Fruit fly (Drosophila melanogaster) whole organism, wandering third instar larva: ENCODE data around the gene CG14313.

Source experiments
- Abd-B ChIP-seq: fragments of >200 bp; optimal IDR thresholded peaks from 2 replicates; lab custom pipeline; 2017; ENCODE audit warnings: missing biosample characterization, missing genetic modification characterization
- CG32264 ChIP-seq: fragments of 200-800 bp; sonication (Bioruptor generic); optimal IDR thresholded peaks from 2 replicates; lab custom pipeline; 2016; ENCODE audit warnings: missing biosample characterization, missing genetic modification characterization
- CG9705 ChIP-seq: fragments of 200-800 bp; sonication (Bioruptor generic); optimal IDR thresholded peaks from 2 replicates; lab custom pipeline; 2018; ENCODE audit warnings: missing biosample characterization, mild to moderate bottlenecking, missing genetic modification characterization
- CrebA ChIP-seq: fragments of 200-800 bp; sonication (Bioruptor generic); optimal IDR thresholded peaks from 2 replicates; lab custom pipeline; 2016; ENCODE audit warnings: missing biosample characterization, mild to moderate bottlenecking, missing genetic modification characterization, borderline replicate concordance
- Dfd ChIP-seq: fragments of >200 bp; optimal IDR thresholded peaks from 2 replicates; lab custom pipeline; 2017; ENCODE audit warnings: missing biosample characterization, missing genetic modification characterization
- Dif ChIP-seq: fragments of 200-275, 200-300 bp; sonication (Bioruptor generic); optimal IDR thresholded peaks from 2 replicates; lab custom pipeline; 2018; ENCODE audit warnings: missing biosample characterization, missing genetic modification characterization; ENCODE audit not compliant: partially characterized antibody
- GATAd ChIP-seq: sonication (Bioruptor generic); optimal IDR thresholded peaks from 2 replicates; lab custom pipeline; 2016; ENCODE audit warnings: missing biosample characterization, missing genetic modification characterization
- HLH106 ChIP-seq: fragments of 200-800 bp; optimal IDR thresholded peaks from 3 replicates; lab custom pipeline; 2019; ENCODE audit warnings: missing biosample characterization, mild to moderate bottlenecking, missing genetic modification characterization, moderate library complexity
- Hnf4 ChIP-seq: fragments of 200-800 bp; sonication (Bioruptor generic); optimal IDR thresholded peaks from 2 replicates; lab custom pipeline; 2016; ENCODE audit warnings: missing biosample characterization, mild to moderate bottlenecking, missing genetic modification characterization
- Hr78 ChIP-seq: fragments of >200 bp; optimal IDR thresholded peaks from 2 replicates; lab custom pipeline; 2017; ENCODE audit warnings: missing biosample characterization, missing genetic modification characterization
- Hr83 ChIP-seq: fragments of 200-300 bp; sonication (Bioruptor generic); optimal IDR thresholded peaks from 2 replicates; lab custom pipeline; 2016; ENCODE audit warnings: missing biosample characterization, mild to moderate bottlenecking, missing genetic modification characterization, moderate library complexity; ENCODE audit not compliant: poor library complexity, severe bottlenecking
- Jra ChIP-seq: sonication (Bioruptor generic); optimal IDR thresholded peaks from 2 replicates; lab custom pipeline; 2016; ENCODE audit warnings: missing biosample characterization, missing genetic modification characterization
- Mio ChIP-seq: sonication (Bioruptor generic); optimal IDR thresholded peaks from 2 replicates; lab custom pipeline; 2016; ENCODE audit warnings: missing biosample characterization, missing genetic modification characterization
- Myc ChIP-seq: fragments of >200 bp; optimal IDR thresholded peaks from 2 replicates; lab custom pipeline; 2017
- N ChIP-seq: fragments of >200 bp; optimal IDR thresholded peaks from 2 replicates; lab custom pipeline; 2018; ENCODE audit warnings: missing biosample characterization, missing external identifiers, missing genetic modification characterization
- OdsH ChIP-seq: fragments of 200-800 bp; sonication (Bioruptor generic); optimal IDR thresholded peaks from 2 replicates; lab custom pipeline; 2016; ENCODE audit warnings: missing biosample characterization, mild to moderate bottlenecking, missing genetic modification characterization
- Rel ChIP-seq, 2 experiments: fragments of 200-800 bp; sonication (Bioruptor generic) in 1 of 2; optimal IDR thresholded peaks; 2 replicates in 1 of 2; 3 replicates in 1 of 2; lab custom pipeline; 2016 to 2019; ENCODE audit warnings: mild to moderate bottlenecking in 2 of 2, missing biosample characterization in 2 of 2, missing genetic modification characterization in 2 of 2, moderate library complexity in 1 of 2
- Sp1 ChIP-seq: fragments of 200-800 bp; sonication (Bioruptor generic); optimal IDR thresholded peaks from 3 replicates; lab custom pipeline; 2019; ENCODE audit warnings: missing biosample characterization, mild to moderate bottlenecking, missing genetic modification characterization, moderate library complexity
- Vsx2 ChIP-seq: fragments of 200-300, 225-300 bp; sonication (Bioruptor generic); optimal IDR thresholded peaks from 2 replicates; lab custom pipeline; 2018; ENCODE audit warnings: missing biosample characterization, missing genetic modification characterization; ENCODE audit not compliant: partially characterized antibody
- br ChIP-seq: fragments of 200-800 bp; sonication (Bioruptor generic); optimal IDR thresholded peaks from 2 replicates; lab custom pipeline; 2016; ENCODE audit warnings: missing biosample characterization, missing genetic modification characterization
- brk ChIP-seq: fragments of 200-800 bp; sonication (Bioruptor generic); optimal IDR thresholded peaks from 2 replicates; lab custom pipeline; 2016; ENCODE audit warnings: missing biosample characterization, mild to moderate bottlenecking, missing genetic modification characterization
- dl ChIP-seq, 2 experiments: fragments of 175-275, 200-275 bp in 1 of 2; fragments of 200-275 bp in 1 of 2; sonication (Bioruptor generic); optimal IDR thresholded peaks; lab custom pipeline; 2018; ENCODE audit warnings: mild to moderate bottlenecking in 2 of 2, missing biosample characterization in 2 of 2, missing genetic modification characterization in 2 of 2, moderate library complexity in 2 of 2; ENCODE audit not compliant: partially characterized antibody in 2 of 2, insufficient read depth in 1 of 2
- dmrt93B ChIP-seq: fragments of 200-800 bp; sonication (Bioruptor generic); optimal IDR thresholded peaks from 2 replicates; lab custom pipeline; 2018; ENCODE audit warnings: missing biosample characterization, mild to moderate bottlenecking, missing genetic modification characterization
- dsf ChIP-seq: sonication (Bioruptor generic); optimal IDR thresholded peaks from 2 replicates; lab custom pipeline; 2016; ENCODE audit warnings: missing biosample characterization, missing genetic modification characterization, borderline replicate concordance
- ey ChIP-seq: fragments of 200-800 bp; sonication (Bioruptor generic); optimal IDR thresholded peaks from 2 replicates; lab custom pipeline; 2016; ENCODE audit warnings: missing biosample characterization, missing genetic modification characterization
- foxo ChIP-seq, 2 experiments: fragments of 200-800 bp; sonication (Bioruptor generic); optimal IDR thresholded peaks; 2 replicates in 1 of 2; 3 replicates in 1 of 2; lab custom pipeline; 2016 to 2017; ENCODE audit warnings: missing biosample characterization in 2 of 2, missing genetic modification characterization in 2 of 2
- fru ChIP-seq: fragments of 200-800 bp; sonication (Bioruptor generic); optimal IDR thresholded peaks from 3 replicates; lab custom pipeline; 2016; ENCODE audit warnings: missing biosample characterization, mild to moderate bottlenecking, missing genetic modification characterization
- h ChIP-seq: fragments of 200-800 bp; sonication (Bioruptor generic); optimal IDR thresholded peaks from 3 replicates; lab custom pipeline; 2016; ENCODE audit warnings: missing biosample characterization, mild to moderate bottlenecking, missing genetic modification characterization
- jim ChIP-seq: fragments of 175-275, 200-325 bp; sonication (Bioruptor generic); optimal IDR thresholded peaks from 2 replicates; lab custom pipeline; 2016; ENCODE audit warnings: missing biosample characterization, mild to moderate bottlenecking, missing genetic modification characterization
- lola ChIP-seq: fragments of >200 bp; optimal IDR thresholded peaks from 2 replicates; lab custom pipeline; 2017; ENCODE audit warnings: missing biosample characterization, missing genetic modification characterization
- pan ChIP-seq: fragments of >200 bp; optimal IDR thresholded peaks from 2 replicates; lab custom pipeline; 2017
- psq ChIP-seq: fragments of 200-800 bp; sonication (Bioruptor generic); optimal IDR thresholded peaks from 3 replicates; lab custom pipeline; 2017; ENCODE audit warnings: missing biosample characterization, mild to moderate bottlenecking, missing genetic modification characterization, moderate library complexity
- rgr ChIP-seq: fragments of 200-800 bp; sonication (Bioruptor generic); optimal IDR thresholded peaks from 3 replicates; lab custom pipeline; 2016; ENCODE audit warnings: missing biosample characterization, mild to moderate bottlenecking, missing genetic modification characterization
- sage ChIP-seq: fragments of 200-800 bp; sonication (Bioruptor generic); optimal IDR thresholded peaks from 2 replicates; lab custom pipeline; 2016; ENCODE audit warnings: missing biosample characterization, mild to moderate bottlenecking, missing genetic modification characterization
- sv ChIP-seq: fragments of 200-800 bp; sonication (Bioruptor generic); optimal IDR thresholded peaks from 3 replicates; lab custom pipeline; 2016; ENCODE audit warnings: missing biosample characterization, missing genetic modification characterization
- tai ChIP-seq: sonication (Bioruptor generic); optimal IDR thresholded peaks from 2 replicates; lab custom pipeline; 2016; ENCODE audit warnings: missing biosample characterization, missing genetic modification characterization
- usp ChIP-seq: fragments of >200 bp; optimal IDR thresholded peaks from 2 replicates; lab custom pipeline; 2017; ENCODE audit warnings: missing biosample characterization, missing genetic modification characterization
- woc ChIP-seq: sonication (Bioruptor generic); optimal IDR thresholded peaks from 2 replicates; lab custom pipeline; 2016; ENCODE audit warnings: missing biosample characterization, mild to moderate bottlenecking, missing genetic modification characterization

The CG14313 gene

DNA sequence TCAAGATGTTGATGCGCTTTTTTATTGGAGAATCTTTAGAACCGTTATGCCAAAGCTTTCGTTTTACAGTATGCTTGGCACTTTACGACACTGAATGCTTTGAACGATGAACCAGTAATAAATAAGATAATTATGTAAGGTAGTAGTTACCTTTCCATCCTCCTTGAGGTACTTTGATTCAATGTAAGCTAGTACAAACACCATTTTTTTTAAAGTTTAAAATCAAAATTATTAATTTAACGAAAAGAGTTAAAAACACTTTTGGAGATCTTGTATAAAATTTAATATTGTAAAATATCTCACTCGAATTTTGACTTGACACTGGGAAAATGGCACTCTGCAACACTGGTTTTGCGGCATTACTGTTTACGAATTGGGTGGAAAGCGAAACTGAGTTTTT is 6.4 kb downstream of the CG14313 start, which contains the start of the genes Arp5 and CG7208:
Gene Arp5, plus strand, starts transcription at position 114 of the 400 bp plus-strand sequence.
Gene CG7208, minus strand, starts transcription at position 331 of the 400 bp plus-strand sequence.
- TF ChIP-seq Rel (GFP tag; optimal IDR thresholded peaks at IDR 0.05; lab: Kevin White, UChicago) (no peak), Rel (tag; optimal IDR thresholded peaks at IDR 0.05; lab: Kevin White, UChicago) (peak; percentile 24), Mio (GFP tag; lab: Kevin White, UChicago) (no peak), lola (GFP tag; lab: Kevin White, UChicago) (no peak), foxo (GFP tag; optimal IDR thresholded peaks at IDR 0.05; lab: Kevin White, UChicago) (peak in 1 of 2 experiments; percentile 77), CrebA (GFP tag; lab: Kevin White, UChicago) (no peak), jim (GFP tag; lab: Kevin White, UChicago) (no peak), Dif (GFP tag; lab: Kevin White, UChicago) (no peak), fru (GFP tag; lab: Kevin White, UChicago) (peak; percentile 70), Jra (GFP tag; lab: Kevin White, UChicago) (peak; percentile 65), HLH106 (peak; percentile 70), Vsx2 (GFP tag; lab: Kevin White, UChicago) (no peak), Hnf4 (GFP tag; lab: Kevin White, UChicago) (no peak), psq (GFP tag; lab: Kevin White, UChicago) (peak; percentile 97), woc (GFP tag; lab: Kevin White, UChicago) (no peak), GATAd (GFP tag; lab: Kevin White, UChicago) (peak; percentile 44), Myc (lab: Kevin White, UChicago) (no peak), usp (no peak), br (GFP tag; lab: Kevin White, UChicago) (peak; percentile 56), dsf (GFP tag; lab: Kevin White, UChicago) (peak; percentile 50), Hr83 (GFP tag; lab: Kevin White, UChicago) (peak; percentile 3), brk (no peak), pan (lab: Kevin White, UChicago) (no peak), N (no peak), Sp1 (GFP tag; lab: Kevin White, UChicago) (peak; percentile 65), Hr78 (GFP tag; lab: Kevin White, UChicago) (no peak), h (GFP tag; lab: Kevin White, UChicago) (peak; percentile 92), CG9705 (GFP tag; lab: Kevin White, UChicago) (peak; percentile 47), sage (GFP tag; lab: Kevin White, UChicago) (no peak), dl (GFP tag; optimal IDR thresholded peaks at IDR 0.05; lab: Kevin White, UChicago; ENCODE audit: insufficient read depth in 1 of 2, partially characterized antibody in 2 of 2) (no peak), ey (peak; percentile 74), dmrt93B (GFP tag; lab: Kevin White, UChicago) (no peak), Dfd (GFP tag; lab: Kevin White, UChicago) (no peak), sv (GFP tag; lab: Kevin White, UChicago) (peak; percentile 57), tai (GFP tag; lab: Kevin White, UChicago) (no peak), rgr (GFP tag; lab: Kevin White, UChicago) (peak; percentile 81), CG32264 (no peak), Abd-B (GFP tag; lab: Kevin White, UChicago) (no peak), OdsH (GFP tag; lab: Kevin White, UChicago) (peak; percentile 76)

DNA sequence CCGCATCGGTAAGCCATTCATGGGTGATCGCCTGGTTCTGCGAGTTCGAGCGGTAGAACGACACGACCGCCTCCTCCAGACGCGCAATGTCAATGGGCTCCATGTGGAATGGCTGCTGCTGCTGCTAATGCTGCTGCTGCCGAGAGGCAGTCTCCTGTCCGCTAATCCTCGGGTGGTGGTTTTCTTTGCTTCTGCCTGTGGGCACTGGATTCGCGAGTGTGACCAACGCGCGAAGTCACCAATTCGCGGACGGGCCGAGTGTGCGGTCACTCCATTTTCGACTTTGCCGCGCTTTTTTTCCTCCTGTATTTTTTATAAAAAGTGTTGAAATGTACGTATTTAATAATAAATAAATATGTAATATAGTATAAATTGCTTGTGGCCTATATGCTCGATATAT is 8.5 kb downstream of the CG14313 start, which contains the start of gene cdm:
Gene cdm, minus strand, starts transcription at position 236 of the 400 bp plus-strand sequence.
- TF ChIP-seq CrebA (GFP tag; lab: Kevin White, UChicago) (no peak), brk (no peak), Sp1 (GFP tag; lab: Kevin White, UChicago) (no peak), woc (GFP tag; lab: Kevin White, UChicago) (no peak), rgr (GFP tag; lab: Kevin White, UChicago) (no peak), Dif (GFP tag; lab: Kevin White, UChicago) (peak; percentile 12), Jra (GFP tag; lab: Kevin White, UChicago) (no peak)
- TF ChIP-seq, all 38 proteins: peak for 1
